Fruit fly (Drosophila melanogaster) whole organism, embryonic: ENCODE data around the gene cnir.
A peak's percentile ranks its signal among the peaks of the same experiment; 100 is the strongest.

Experiments
- Bdp1 ChIP-seq: fragments of 200-800 bp; sonication (Bioruptor generic); optimal IDR thresholded peaks from 3 replicates; lab custom pipeline; 2016; ENCODE audit warnings: missing biosample characterization, missing genetic modification characterization
- Bgb ChIP-seq: fragments of 200-800 bp; sonication (Bioruptor generic); IDR thresholded peaks from 2 replicates; pipeline ENCODE4 v1.3.6; 2022; ENCODE audit warnings: missing biosample characterization, missing genetic modification characterization; ENCODE audit not compliant: partially characterized antibody
- C15 ChIP-seq: fragments of 200-800 bp; sonication (Bioruptor generic); IDR thresholded peaks from 3 replicates; pipeline ENCODE4 v1.3.6; 2022; ENCODE audit warnings: missing biosample characterization, missing genetic modification characterization
- CG10274 ChIP-seq: fragments of 200-800 bp; sonication (Bioruptor generic); optimal IDR thresholded peaks from 3 replicates; lab custom pipeline; 2017; ENCODE audit warnings: missing biosample characterization, mild to moderate bottlenecking, missing genetic modification characterization
- CG10979 ChIP-seq: fragments of 200-800 bp; sonication (Bioruptor generic); optimal IDR thresholded peaks from 2 replicates; lab custom pipeline; 2018; ENCODE audit warnings: missing biosample characterization, mild to moderate bottlenecking, missing genetic modification characterization, moderate library complexity
- CG11093 ChIP-seq: fragments of 200-800 bp; sonication (Bioruptor generic); IDR thresholded peaks from 3 replicates; pipeline ENCODE4 v1.3.6; 2022; ENCODE audit warnings: missing biosample characterization, missing genetic modification characterization
- CG12299 ChIP-seq: fragments of 200-800 bp; sonication (Bioruptor generic); optimal IDR thresholded peaks from 2 replicates; lab custom pipeline; 2018; ENCODE audit warnings: missing biosample characterization, mild to moderate bottlenecking, missing genetic modification characterization
- CG12769 ChIP-seq: fragments of 200-800 bp; sonication (Bioruptor generic); optimal IDR thresholded peaks from 2 replicates; lab custom pipeline; 2019; ENCODE audit warnings: missing biosample characterization, mild to moderate bottlenecking, missing genetic modification characterization, moderate library complexity
- CG14860 ChIP-seq: fragments of 200-800 bp; sonication (Bioruptor generic); IDR thresholded peaks from 3 replicates; pipeline ENCODE4 v1.3.6; 2022; ENCODE audit warnings: missing biosample characterization, missing genetic modification characterization; ENCODE audit not compliant: partially characterized antibody
- CG15073 ChIP-seq: fragments of 200-800 bp; sonication (Bioruptor generic); optimal IDR thresholded peaks from 2 replicates; lab custom pipeline; 2016; ENCODE audit warnings: missing biosample characterization, missing genetic modification characterization
- CG15514 ChIP-seq: fragments of 200-800 bp; sonication (Bioruptor generic); optimal IDR thresholded peaks from 3 replicates; lab custom pipeline; 2017; ENCODE audit warnings: missing biosample characterization, missing genetic modification characterization, mild to moderate bottlenecking, moderate library complexity, missing genetic modification reagents
- CG17385 ChIP-seq: fragments of 200-800 bp; sonication (Bioruptor generic); optimal IDR thresholded peaks from 3 replicates; lab custom pipeline; 2018; ENCODE audit warnings: missing biosample characterization, mild to moderate bottlenecking, missing genetic modification characterization
- CG18619 ChIP-seq: fragments of 200-800 bp; sonication (Bioruptor generic); optimal IDR thresholded peaks from 3 replicates; lab custom pipeline; 2017; ENCODE audit warnings: missing biosample characterization, mild to moderate bottlenecking, missing genetic modification characterization
- CG2120 ChIP-seq: fragments of 200-800 bp; sonication (Bioruptor generic); optimal IDR thresholded peaks from 3 replicates; lab custom pipeline; 2016; ENCODE audit warnings: missing biosample characterization, missing genetic modification characterization
- CG30431 ChIP-seq: fragments of 200-800 bp; sonication (Bioruptor generic); optimal IDR thresholded peaks from 2 replicates; lab custom pipeline; 2017; ENCODE audit warnings: missing biosample characterization, missing genetic modification characterization
- CG34224 ChIP-seq: fragments of 200-800 bp; sonication (Bioruptor generic); IDR thresholded peaks from 3 replicates; pipeline ENCODE4 v1.3.6; 2022; ENCODE audit warnings: missing biosample characterization, missing genetic modification characterization; ENCODE audit not compliant: partially characterized antibody
- CG3995 ChIP-seq: fragments of 200-800 bp; sonication (Bioruptor generic); optimal IDR thresholded peaks from 3 replicates; lab custom pipeline; 2016; ENCODE audit warnings: missing biosample characterization, missing genetic modification characterization
- CG4424 ChIP-seq: fragments of 200-800 bp; sonication (Bioruptor generic); optimal IDR thresholded peaks from 3 replicates; lab custom pipeline; 2016; ENCODE audit warnings: missing biosample characterization, missing genetic modification characterization
- CG6254 ChIP-seq: fragments of 200-800 bp; sonication (Bioruptor generic); optimal IDR thresholded peaks from 3 replicates; lab custom pipeline; 2017; ENCODE audit warnings: mild to moderate bottlenecking, missing biosample characterization, missing genetic modification reagents, missing genetic modification characterization
- CG6813 ChIP-seq: fragments of 200-800 bp; sonication (Bioruptor generic); optimal IDR thresholded peaks from 2 replicates; lab custom pipeline; 2017; ENCODE audit warnings: missing biosample characterization, missing genetic modification characterization, mild to moderate bottlenecking, moderate library complexity, missing genetic modification reagents
- CG7987 ChIP-seq: fragments of 200-800 bp; sonication (Bioruptor generic); optimal IDR thresholded peaks from 2 replicates; lab custom pipeline; 2018; ENCODE audit warnings: missing biosample characterization, mild to moderate bottlenecking, missing genetic modification characterization, moderate library complexity
- CTCF ChIP-seq: fragments of 200-800 bp; sonication (Bioruptor generic); optimal IDR thresholded peaks from 2 replicates; lab custom pipeline; 2017; ENCODE audit warnings: missing biosample characterization, mild to moderate bottlenecking, missing genetic modification characterization, moderate library complexity
- Drgx ChIP-seq: fragments of 200-800 bp; sonication (Bioruptor generic); IDR thresholded peaks from 2 replicates; pipeline ENCODE4 v1.3.6; 2022; ENCODE audit warnings: missing biosample characterization, missing genetic modification characterization
- E2f2 ChIP-seq: fragments of 200-800 bp; sonication (Bioruptor generic); IDR thresholded peaks from 2 replicates; pipeline ENCODE4 v1.3.6; 2022; ENCODE audit warnings: missing biosample characterization, missing genetic modification characterization
- ERR ChIP-seq: fragments of 200-800 bp; sonication (Bioruptor generic); optimal IDR thresholded peaks from 2 replicates; lab custom pipeline; 2016; ENCODE audit warnings: missing biosample characterization, missing genetic modification characterization
- Hr51 ChIP-seq, 2 experiments: fragments of 200-800 bp; sonication (Bioruptor generic); optimal IDR thresholded peaks; 2 replicates in 1 of 2; 3 replicates in 1 of 2; lab custom pipeline; 2016 to 2018; ENCODE audit warnings: missing biosample characterization in 2 of 2, missing genetic modification characterization in 2 of 2, mild to moderate bottlenecking in 1 of 2, moderate library complexity in 1 of 2
- Hr78 ChIP-seq, 2 experiments: fragments of 200-800 bp in 1 of 2; fragments of >200 bp in 1 of 2; sonication (Bioruptor generic) in 1 of 2; optimal IDR thresholded peaks; 2 replicates each; lab custom pipeline; 2017 to 2019; ENCODE audit warnings: missing biosample characterization in 2 of 2, missing genetic modification characterization in 2 of 2, mild to moderate bottlenecking in 1 of 2, moderate library complexity in 1 of 2
- NK7.1 ChIP-seq: fragments of 200-800 bp; sonication (Bioruptor generic); optimal IDR thresholded peaks from 3 replicates; lab custom pipeline; 2016; ENCODE audit warnings: missing biosample characterization, missing genetic modification characterization
- Opbp ChIP-seq: fragments of 200-800 bp; sonication (Bioruptor generic); IDR thresholded peaks from 3 replicates; pipeline ENCODE4 v1.3.6; 2022; ENCODE audit warnings: missing biosample characterization, missing genetic modification characterization; ENCODE audit not compliant: partially characterized antibody
- Sry-β ChIP-seq: fragments of 200-800 bp; sonication (Bioruptor generic); optimal IDR thresholded peaks from 2 replicates; lab custom pipeline; 2018; ENCODE audit warnings: missing biosample characterization, mild to moderate bottlenecking, missing genetic modification characterization, moderate library complexity
- Trl ChIP-seq, 3 experiments: fragments of >200 bp in 2 of 3; fragments of 200-800 bp in 1 of 3; sonication (Bioruptor generic) in 1 of 3; optimal IDR thresholded peaks; 2 replicates in 1 of 3; 3 replicates in 2 of 3; lab custom pipeline; 2016 to 2017; ENCODE audit warnings: missing biosample characterization in 1 of 3, missing genetic modification characterization in 1 of 3
- Usf ChIP-seq: fragments of 200-800 bp; sonication (Bioruptor generic); optimal IDR thresholded peaks from 2 replicates; lab custom pipeline; 2017; ENCODE audit warnings: missing genotype, missing biosample characterization, missing genetic modification characterization
- al ChIP-seq: fragments of 200-800 bp; sonication (Bioruptor generic); IDR thresholded peaks from 2 replicates; pipeline ENCODE4 v1.3.6; 2022; ENCODE audit warnings: missing biosample characterization, missing genetic modification characterization
- ap ChIP-seq: fragments of 200-800 bp; sonication (Bioruptor generic); IDR thresholded peaks from 2 replicates; pipeline ENCODE4 v1.3.6; 2022; ENCODE audit warnings: missing biosample characterization, missing genetic modification characterization
- bcd ChIP-seq: fragments of 200-800 bp; sonication (Bioruptor generic); optimal IDR thresholded peaks from 2 replicates; lab custom pipeline; 2017; ENCODE audit warnings: missing biosample characterization, mild to moderate bottlenecking, missing genetic modification characterization
- bigmax ChIP-seq: fragments of 200-800 bp; sonication (Bioruptor generic); optimal IDR thresholded peaks from 2 replicates; lab custom pipeline; 2018; ENCODE audit warnings: missing biosample characterization, mild to moderate bottlenecking, missing genetic modification characterization
- caup ChIP-seq: fragments of 200-800 bp; sonication (Bioruptor generic); optimal IDR thresholded peaks from 3 replicates; lab custom pipeline; 2017; ENCODE audit warnings: missing biosample characterization, mild to moderate bottlenecking, missing genetic modification characterization, moderate library complexity; ENCODE audit not compliant: severe bottlenecking
- chn ChIP-seq: fragments of 200-800 bp; sonication (Bioruptor generic); optimal IDR thresholded peaks from 2 replicates; lab custom pipeline; 2016; ENCODE audit warnings: missing biosample characterization, missing genetic modification characterization
- cwo ChIP-seq: fragments of 200-800 bp; sonication (Bioruptor generic); optimal IDR thresholded peaks from 3 replicates; lab custom pipeline; 2017; ENCODE audit warnings: missing biosample characterization, missing genetic modification characterization, mild to moderate bottlenecking, moderate library complexity, missing genetic modification reagents
- grn ChIP-seq: fragments of 200-800 bp; sonication (Bioruptor generic); optimal IDR thresholded peaks from 3 replicates; lab custom pipeline; 2017; ENCODE audit warnings: missing biosample characterization, missing genetic modification characterization
- jumu ChIP-seq: fragments of 200-800 bp; sonication (Bioruptor generic); optimal IDR thresholded peaks from 3 replicates; lab custom pipeline; 2016; ENCODE audit warnings: missing biosample characterization, missing genetic modification characterization
- lab ChIP-seq: fragments of 200-800 bp; sonication (Bioruptor generic); optimal IDR thresholded peaks from 3 replicates; lab custom pipeline; 2017; ENCODE audit warnings: missing biosample characterization, missing genetic modification characterization, mild to moderate bottlenecking, moderate library complexity, missing genetic modification reagents
- lilli ChIP-seq: fragments of 200-800 bp; sonication (Bioruptor generic); optimal IDR thresholded peaks from 3 replicates; lab custom pipeline; 2016; ENCODE audit warnings: missing biosample characterization, missing genetic modification characterization
- pan ChIP-seq, 4 experiments: fragments of >200 bp in 3 of 4; fragments of 200-800 bp in 1 of 4; sonication (Bioruptor generic) in 1 of 4; optimal IDR thresholded peaks in 3 of 4; IDR thresholded peaks in 1 of 4; 2 replicates each; pipeline versions ENCODE4 v1.3.6 to Lab custom; 2017 to 2022; ENCODE audit warnings: missing biosample characterization in 2 of 4, missing genetic modification characterization in 2 of 4, mixed read lengths in 1 of 4
- peb ChIP-seq: fragments of 200-800 bp; sonication (Bioruptor generic); IDR thresholded peaks from 2 replicates; pipeline ENCODE4 v1.3.6; 2022; ENCODE audit warnings: missing biosample characterization, missing genetic modification characterization
- pzg ChIP-seq: fragments of 200-800 bp; sonication (Bioruptor generic); optimal IDR thresholded peaks from 3 replicates; lab custom pipeline; 2018; ENCODE audit warnings: missing biosample characterization, mild to moderate bottlenecking, missing genetic modification characterization, moderate library complexity
- sd ChIP-seq: fragments of 200-800 bp; sonication (Bioruptor generic); optimal IDR thresholded peaks from 3 replicates; lab custom pipeline; 2018; ENCODE audit warnings: missing biosample characterization, mild to moderate bottlenecking, missing genetic modification characterization, moderate library complexity
- z ChIP-seq: fragments of 200-800 bp; sonication (Bioruptor generic); IDR thresholded peaks from 3 replicates; pipeline ENCODE4 v1.3.6; 2022; ENCODE audit warnings: missing biosample characterization, missing genetic modification characterization

The cnir gene

DNA sequence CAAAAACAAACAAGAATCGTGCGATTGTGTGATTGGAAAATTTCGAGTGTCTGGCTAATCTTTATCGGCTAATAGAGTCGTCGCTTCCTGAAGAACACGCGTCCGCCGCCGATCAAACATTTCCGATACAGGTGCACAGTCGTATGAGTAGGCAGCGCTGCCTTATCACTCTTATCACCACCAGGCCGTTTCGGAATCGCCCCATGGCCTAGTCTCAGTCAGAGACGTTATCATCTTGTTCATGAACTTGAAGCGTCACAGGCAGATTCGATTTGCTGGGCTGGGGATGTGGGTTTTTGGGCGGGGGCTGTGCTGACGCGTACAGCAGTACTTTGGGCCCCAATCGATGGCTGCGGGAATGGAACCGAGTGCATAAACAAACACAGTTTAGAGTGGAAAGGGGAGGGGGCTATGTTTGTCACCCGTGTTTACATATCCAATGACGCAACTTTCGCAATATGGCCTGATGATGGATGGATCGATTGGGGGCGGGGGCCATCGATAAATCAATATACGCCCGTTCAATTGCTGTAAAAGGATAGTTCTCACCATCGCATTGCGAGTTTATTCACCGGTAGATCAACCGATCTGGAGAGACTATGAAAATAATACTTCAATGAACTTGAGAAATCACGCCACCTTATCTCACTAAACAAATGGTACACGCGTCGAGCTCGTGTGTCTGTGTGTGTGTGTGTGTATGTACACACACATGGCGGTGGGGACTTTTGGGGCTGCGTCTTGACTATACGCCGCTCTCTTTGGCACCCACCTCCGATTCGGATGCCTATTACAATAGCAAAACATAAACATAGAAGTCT, 18.5 kb upstream of the cnir start (continued):
- TF ChIP-seq CG12769 (tag; lab: Kevin White, UChicago) (peak; percentile 32), peb (no peak), CG18619 (GFP tag; lab: Kevin White, UChicago) (no peak), jumu (GFP tag; lab: Kevin White, UChicago) (no peak), caup (peak; percentile 32), Bdp1 (GFP tag; lab: Kevin White, UChicago) (no peak), CG6254 (GFP tag; lab: Kevin White, UChicago) (no peak), bcd (GFP tag; lab: Kevin White, UChicago) (no peak), sd (tag; lab: Kevin White, UChicago) (peak; percentile 75), CG17385 (GFP tag; lab: Kevin White, UChicago) (no peak), Opbp (GFP tag; lab: Robert Waterston, UW) (no peak), CG12299 (no peak), CG30431 (no peak), z (no peak), E2f2 (GFP tag; lab: Robert Waterston, UW) (no peak), CG14860 (GFP tag; lab: Robert Waterston, UW) (no peak), NK7.1 (GFP tag; lab: Kevin White, UChicago) (no peak), C15 (GFP tag; lab: Robert Waterston, UW) (no peak), ap (GFP tag; lab: Robert Waterston, UW) (no peak), CG7987 (GFP tag; lab: Kevin White, UChicago) (peak; percentile 97), grn (peak; percentile 99), CTCF (GFP tag; lab: Kevin White, UChicago) (no peak), CG4424 (GFP tag; lab: Kevin White, UChicago) (no peak), CG15514 (no peak), CG10274 (GFP tag; lab: Kevin White, UChicago) (no peak), Drgx (no peak), CG11093 (GFP tag; lab: Robert Waterston, UW) (no peak), chn (GFP tag; lab: Kevin White, UChicago) (no peak), al (GFP tag; lab: Robert Waterston, UW) (no peak), lab (GFP tag; lab: Kevin White, UChicago) (peak; percentile 76), CG3995 (no peak), ERR (GFP tag; lab: Kevin White, UChicago) (no peak), CG15073 (GFP tag; lab: Kevin White, UChicago) (no peak), pan (optimal IDR thresholded peaks at IDR 0.05; lab: Kevin White, UChicago) (no peak), pan (GFP tag; optimal IDR thresholded peaks at IDR 0.05 in 1 of 2, IDR thresholded peaks at IDR 0.05 in 1 of 2) (no peak), lilli (GFP tag; lab: Kevin White, UChicago) (no peak), CG6813 (GFP tag; lab: Kevin White, UChicago) (no peak), Bgb (GFP tag; lab: Robert Waterston, UW) (no peak), cwo (GFP tag; lab: Kevin White, UChicago) (peak; percentile 90), bigmax (GFP tag; lab: Kevin White, UChicago) (no peak), CG2120 (GFP tag; lab: Kevin White, UChicago) (no peak), CG10979 (tag; lab: Kevin White, UChicago) (no peak), Usf (GFP tag; lab: Kevin White, UChicago) (no peak), Trl (optimal IDR thresholded peaks at IDR 0.05; lab: Kevin White, UChicago) (no peak), Trl (GFP tag; optimal IDR thresholded peaks at IDR 0.05; lab: Kevin White, UChicago) (no peak), pzg (no peak), CG34224 (GFP tag; lab: Robert Waterston, UW) (no peak), Sry-β (GFP tag; lab: Kevin White, UChicago) (no peak), Hr51 (GFP tag; optimal IDR thresholded peaks at IDR 0.05; lab: Kevin White, UChicago) (no peak), Hr78 (GFP tag; optimal IDR thresholded peaks at IDR 0.05; lab: Kevin White, UChicago) (peak in 1 of 2 experiments; percentile 40)
